Fruit fly (Drosophila melanogaster) whole organism, pupa: ENCODE results near the gene MTF-1.

Experiments
- CG10348 ChIP-seq: fragments of 200-800 bp; sonication (Bioruptor generic); IDR thresholded peaks from 2 replicates; pipeline ENCODE4 v1.3.6; 2022; ENCODE audit warnings: missing biosample characterization, missing genetic modification characterization
- CG15710 ChIP-seq: fragments of 200-800 bp; sonication (Bioruptor generic); optimal IDR thresholded peaks from 2 replicates; lab custom pipeline; 2018; ENCODE audit warnings: missing biosample characterization, mild to moderate bottlenecking, missing genetic modification characterization, moderate library complexity
- CG17806 ChIP-seq: fragments of 200-800 bp; sonication (Bioruptor generic); optimal IDR thresholded peaks from 2 replicates; lab custom pipeline; 2018; ENCODE audit warnings: missing biosample characterization, mild to moderate bottlenecking, missing genetic modification characterization, moderate library complexity
- CG32121 ChIP-seq: fragments of 200-800 bp; sonication (Bioruptor generic); IDR thresholded peaks from 2 replicates; pipeline ENCODE4 v1.3.6; 2022; ENCODE audit warnings: missing biosample characterization, missing genetic modification characterization
- CG4496 ChIP-seq: fragments of 200-800 bp; sonication (Bioruptor generic); IDR thresholded peaks from 3 replicates; pipeline ENCODE4 v1.3.6; 2022; ENCODE audit warnings: missing biosample characterization, missing genetic modification characterization
- CG8301 ChIP-seq: fragments of 200-800 bp; sonication (Bioruptor generic); optimal IDR thresholded peaks from 2 replicates; lab custom pipeline; 2018; ENCODE audit warnings: missing biosample characterization, mild to moderate bottlenecking, missing genetic modification characterization
- D1 ChIP-seq: fragments of 200-800 bp; sonication (Bioruptor generic); optimal IDR thresholded peaks from 2 replicates; lab custom pipeline; 2018; ENCODE audit warnings: missing biosample characterization, mild to moderate bottlenecking, missing genetic modification characterization, moderate library complexity
- Snoo ChIP-seq: fragments of 200-800 bp; sonication (Bioruptor generic); optimal IDR thresholded peaks from 3 replicates; lab custom pipeline; 2017; ENCODE audit warnings: missing biosample characterization, mild to moderate bottlenecking, missing genetic modification characterization, inconsistent platforms

- TF ChIP-seq Snoo (tag; lab: Kevin White, UChicago) (no peak), CG10348 (GFP tag; lab: Robert Waterston, UW) (no peak), CG4496 (GFP tag; lab: Robert Waterston, UW) (0 out of 3 replicates have a peak, but pooled peaks have one; percentile 19), D1 (tag; lab: Kevin White, UChicago) (no peak), CG15710 (no peak), CG32121 (GFP tag; lab: Robert Waterston, UW) (no peak), CG8301 (tag; lab: Kevin White, UChicago) (no peak), CG17806 (tag; lab: Kevin White, UChicago) (no peak)
These were observed 25.8 kb downstream of the MTF-1 start, which contains the start of the genes phol and CG3552 for dm6 chr3L:9455819-9456388.
